Worm (Caenorhabditis elegans) whole organism, L3 larva: Measurements from ENCODE around the gene F55B12.10.
A peak's percentile ranks its signal among the peaks of the same experiment; 100 is the strongest.

ENCODE experiments used
- ZK546.5 ChIP-seq: sonication (generic microtip); optimal IDR thresholded peaks from 2 replicates; lab custom pipeline; 2017; ENCODE audit warnings: missing biosample characterization, missing genetic modification characterization
- aly-2 ChIP-seq: fragments of 150-350 bp; optimal IDR thresholded peaks from 2 replicates; lab custom pipeline; 2014; ENCODE audit warnings: missing biosample characterization, missing genetic modification characterization
- ama-1 ChIP-seq: fragments of 150-350 bp; optimal IDR thresholded peaks from 2 replicates; lab custom pipeline; 2018
- ceh-16 ChIP-seq: sonication (generic microtip); optimal IDR thresholded peaks from 2 replicates; lab custom pipeline; 2017; ENCODE audit warnings: missing biosample characterization, missing genetic modification characterization
- ceh-28 ChIP-seq: fragments of 150-350 bp; optimal IDR thresholded peaks from 2 replicates; lab custom pipeline; 2014; ENCODE audit warnings: missing biosample characterization, missing genetic modification reagents, missing genetic modification characterization
- daf-12 ChIP-seq: fragments of 150-350 bp; optimal IDR thresholded peaks from 2 replicates; lab custom pipeline; 2014; ENCODE audit warnings: missing biosample characterization, missing genetic modification reagents, missing genetic modification characterization
- egl-27 ChIP-seq: sonication (generic microtip); optimal IDR thresholded peaks from 4 replicates; lab custom pipeline; 2017; ENCODE audit warnings: missing biosample characterization, missing genetic modification reagents, missing genetic modification characterization
- elt-2 ChIP-seq: sonication (generic microtip); optimal IDR thresholded peaks from 2 replicates; lab custom pipeline; 2016; ENCODE audit warnings: missing genetic modification reagents, mild to moderate bottlenecking, missing genetic modification characterization, missing compliant biosample characterization
- elt-3 ChIP-seq, 3 experiments: fragments of 150-350 bp in 1 of 3; sonication (generic microtip) in 2 of 3; optimal IDR thresholded peaks; 2 replicates in 2 of 3; 4 replicates in 1 of 3; lab custom pipeline; 2014 to 2017; ENCODE audit warnings: missing biosample characterization in 3 of 3, missing genetic modification characterization in 3 of 3
- eor-1 ChIP-seq, 2 experiments: fragments of 150-350 bp; optimal IDR thresholded peaks; 2 replicates each; lab custom pipeline; 2014 to 2018; ENCODE audit warnings: missing biosample characterization in 2 of 2, missing genetic modification characterization in 2 of 2
- fkh-10 ChIP-seq: sonication (generic microtip); optimal IDR thresholded peaks from 2 replicates; lab custom pipeline; 2017; ENCODE audit warnings: missing biosample characterization, missing genetic modification reagents, missing genetic modification characterization
- fkh-2 ChIP-seq: fragments of 150-350 bp; optimal IDR thresholded peaks from 2 replicates; lab custom pipeline; 2014; ENCODE audit warnings: missing biosample characterization, missing genetic modification reagents, missing genetic modification characterization
- fos-1 ChIP-seq: fragments of 150-350 bp; optimal IDR thresholded peaks from 2 replicates; lab custom pipeline; 2014; ENCODE audit warnings: missing biosample characterization, missing genetic modification characterization
- jun-1 ChIP-seq: fragments of 150-350 bp; optimal IDR thresholded peaks from 2 replicates; lab custom pipeline; 2014; ENCODE audit warnings: missing biosample characterization, missing genetic modification reagents, missing genetic modification characterization
- lin-15B ChIP-seq: fragments of 150-350 bp; optimal IDR thresholded peaks from 2 replicates; lab custom pipeline; 2014; ENCODE audit warnings: missing biosample characterization, missing genetic modification characterization
- lsy-12 ChIP-seq: sonication (generic microtip); optimal IDR thresholded peaks from 2 replicates; lab custom pipeline; 2016; ENCODE audit warnings: mild to moderate bottlenecking, missing genetic modification characterization, missing compliant biosample characterization
- mdl-1 ChIP-seq: fragments of 150-350 bp; optimal IDR thresholded peaks from 2 replicates; lab custom pipeline; 2014; ENCODE audit warnings: missing biosample characterization, missing genetic modification characterization
- mml-1 ChIP-seq: fragments of 150-350 bp; sonication (generic microtip); optimal IDR thresholded peaks from 3 replicates; lab custom pipeline; 2014; ENCODE audit warnings: missing biosample characterization, missing genetic modification characterization
- nfya-1 ChIP-seq: sonication (generic microtip); optimal IDR thresholded peaks from 2 replicates; lab custom pipeline; 2017; ENCODE audit warnings: missing genetic modification characterization, mild to moderate bottlenecking, missing compliant biosample characterization, antibody characterized with exemption, moderate library complexity; ENCODE audit not compliant: insufficient read depth
- nhr-11 ChIP-seq: fragments of 150-350 bp; optimal IDR thresholded peaks from 2 replicates; lab custom pipeline; 2014; ENCODE audit warnings: missing biosample characterization, missing genetic modification characterization
- nhr-237 ChIP-seq: fragments of 150-350 bp; optimal IDR thresholded peaks from 2 replicates; lab custom pipeline; 2014; ENCODE audit warnings: missing biosample characterization, missing genetic modification characterization
- nhr-25 ChIP-seq: sonication (generic microtip); optimal IDR thresholded peaks from 2 replicates; lab custom pipeline; 2017; ENCODE audit warnings: missing biosample characterization, missing genetic modification characterization
- nhr-28 ChIP-seq: fragments of 150-350 bp; optimal IDR thresholded peaks from 2 replicates; lab custom pipeline; 2014; ENCODE audit warnings: missing biosample characterization, missing genetic modification characterization
- nhr-43 ChIP-seq: sonication (generic microtip); optimal IDR thresholded peaks from 2 replicates; lab custom pipeline; 2016; ENCODE audit warnings: mild to moderate bottlenecking, missing genetic modification characterization, missing compliant biosample characterization; ENCODE audit not compliant: poor library complexity, severe bottlenecking
- nhr-67 ChIP-seq: fragments of 150-350 bp; optimal IDR thresholded peaks from 2 replicates; lab custom pipeline; 2014; ENCODE audit warnings: missing biosample characterization, missing genetic modification characterization
- nhr-76 ChIP-seq: fragments of 150-350 bp; sonication (generic microtip); optimal IDR thresholded peaks from 5 replicates; lab custom pipeline; 2014; ENCODE audit warnings: missing biosample characterization, missing genetic modification characterization
- nhr-77 ChIP-seq: fragments of 150-350 bp; optimal IDR thresholded peaks from 2 replicates; lab custom pipeline; 2014; ENCODE audit warnings: missing biosample characterization, missing genetic modification characterization
- pha-4 ChIP-seq: fragments of 150-350 bp; optimal IDR thresholded peaks from 2 replicates; lab custom pipeline; 2014; ENCODE audit warnings: missing biosample characterization, missing genetic modification reagents, missing genetic modification characterization
- pqm-1 ChIP-seq: fragments of 150-350 bp; optimal IDR thresholded peaks from 2 replicates; lab custom pipeline; 2017; ENCODE audit warnings: missing biosample characterization, missing genetic modification characterization, inconsistent platforms
- sea-2 ChIP-seq: fragments of 150-350 bp; sonication (generic microtip); optimal IDR thresholded peaks from 4 replicates; lab custom pipeline; 2014; ENCODE audit warnings: missing biosample characterization, missing genetic modification reagents, missing genetic modification characterization
- skn-1 ChIP-seq: fragments of 150-350 bp; optimal IDR thresholded peaks from 2 replicates; lab custom pipeline; 2014; ENCODE audit warnings: missing biosample characterization, missing genetic modification characterization
- snpc-4 ChIP-seq: fragments of 150-350 bp; optimal IDR thresholded peaks from 2 replicates; lab custom pipeline; 2014; ENCODE audit warnings: missing biosample characterization, missing genetic modification characterization
- tbx-2 ChIP-seq: sonication (generic microtip); optimal IDR thresholded peaks from 2 replicates; lab custom pipeline; 2016; ENCODE audit warnings: mild to moderate bottlenecking, missing genetic modification characterization, missing compliant biosample characterization
- unc-39 ChIP-seq: sonication (generic microtip); optimal IDR thresholded peaks from 4 replicates; lab custom pipeline; 2017; ENCODE audit warnings: missing biosample characterization, missing genetic modification characterization
- zag-1 ChIP-seq: fragments of 150-350 bp; optimal IDR thresholded peaks from 2 replicates; lab custom pipeline; 2014; ENCODE audit warnings: missing biosample characterization, missing genetic modification characterization
- ztf-11 ChIP-seq: fragments of 150-350 bp; optimal IDR thresholded peaks from 2 replicates; lab custom pipeline; 2014; ENCODE audit warnings: missing biosample characterization, missing genetic modification characterization
- ztf-4 ChIP-seq: fragments of 150-350 bp; optimal IDR thresholded peaks from 2 replicates; lab custom pipeline; 2014; ENCODE audit warnings: missing biosample characterization, missing genetic modification characterization

Gene F55B12.10

ce11 chrV:13854306-13854705, 14.8 kb downstream of the F55B12.10 start, which contains the start of gene ttr-21:
ttr-21 (minus strand) TSS chrV:13854405.
- TF ChIP-seq nhr-11 (tag; lab: Kevin White, UChicago): no peak
- TF ChIP-seq egl-27 (tag; lab: Kevin White, UChicago): no peak
- no peak for TF ChIP-seq lsy-12
- no peak for TF ChIP-seq ZK546.5 (tag; lab: Kevin White, UChicago)
- no peak for TF ChIP-seq mdl-1
- peak; percentile 91 for TF ChIP-seq pha-4 (tag; lab: Kevin White, UChicago)
- TF ChIP-seq zag-1: no peak

ce11 chrV:13856376-13856775, 16.8 kb downstream of the F55B12.10 start, which contains the start of gene srx-134:
srx-134 (minus strand) TSS chrV:13856476.
- TF ChIP-seq nhr-237 (tag; lab: Kevin White, UChicago) (no peak), nhr-77 (tag; lab: Kevin White, UChicago) (no peak), nhr-43 (tag; lab: Kevin White, UChicago) (no peak), skn-1 (no peak), zag-1 (no peak), sea-2 (GFP tag; lab: Kevin White, UChicago) (no peak), jun-1 (no peak), daf-12 (tag; lab: Kevin White, UChicago) (no peak), eor-1 (tag; optimal IDR thresholded peaks at IDR 0.05; lab: Kevin White, UChicago) (no peak), ceh-16 (tag; lab: Kevin White, UChicago) (no peak), egl-27 (tag; lab: Kevin White, UChicago) (no peak)

ce11 chrV:13857132-13857531, 17.6 kb downstream of the F55B12.10 start, which contains the start of gene srx-136:
srx-136 (plus strand) TSS chrV:13857432.
- no peak for TF ChIP-seq nhr-28 (tag; lab: Kevin White, UChicago)
- TF ChIP-seq aly-2: no peak
- TF ChIP-seq, all 47 proteins: peak for 0

ce11 chrV:13858906-13859305, 19.4 kb downstream of the F55B12.10 start, which contains the start of gene srx-135:
srx-135 (plus strand) TSS chrV:13859206.
- TF ChIP-seq fos-1: no peak
- TF ChIP-seq aly-2: no peak
- TF ChIP-seq mml-1 (tag; lab: Kevin White, UChicago): no peak
- no peak for TF ChIP-seq jun-1
- no peak for TF ChIP-seq eor-1 (tag; optimal IDR thresholded peaks at IDR 0.05; lab: Kevin White, UChicago)
- no peak for TF ChIP-seq pqm-1 (tag; lab: Kevin White, UChicago)
- TF ChIP-seq nhr-76 (tag; lab: Kevin White, UChicago): no peak
- TF ChIP-seq skn-1: no peak
- TF ChIP-seq nhr-67 (tag; lab: Kevin White, UChicago): no peak
- TF ChIP-seq nhr-77 (tag; lab: Kevin White, UChicago): no peak
- TF ChIP-seq unc-39: no peak
- TF ChIP-seq ztf-4 (tag; lab: Kevin White, UChicago): no peak
- no peak for TF ChIP-seq elt-3 (tag; optimal IDR thresholded peaks at IDR 0.05; lab: Kevin White, UChicago)

ce11 chrV:13862505-13862904, 23.0 kb downstream of the F55B12.10 start, which contains the start of gene srx-137:
srx-137 (plus strand) TSS chrV:13862805.
- TF ChIP-seq skn-1 (no peak), nhr-237 (tag; lab: Kevin White, UChicago) (no peak), ceh-28 (tag; lab: Kevin White, UChicago) (no peak), ztf-11 (tag; lab: Kevin White, UChicago) (no peak)

- TF ChIP-seq aly-2 (no peak), tbx-2 (tag; lab: Kevin White, UChicago) (no peak), fkh-10 (GFP tag; lab: Kevin White, UChicago) (no peak), lin-15B (tag; lab: Kevin White, UChicago) (no peak), elt-2 (no peak), pha-4 (tag; lab: Kevin White, UChicago) (no peak), snpc-4 (tag; lab: Kevin White, UChicago) (no peak), ceh-28 (tag; lab: Kevin White, UChicago) (no peak), sea-2 (GFP tag; lab: Kevin White, UChicago) (no peak), daf-12 (tag; lab: Kevin White, UChicago) (no peak), nfya-1 (no peak), nhr-67 (tag; lab: Kevin White, UChicago) (no peak), jun-1 (no peak), nhr-25 (tag; lab: Kevin White, UChicago) (no peak), fkh-2 (tag; lab: Kevin White, UChicago) (no peak), egl-27 (tag; lab: Kevin White, UChicago) (no peak), fos-1 (no peak), nhr-76 (tag; lab: Kevin White, UChicago) (no peak), ama-1 (lab: Kevin White, UChicago) (no peak), elt-3 (tag; optimal IDR thresholded peaks at IDR 0.05; lab: Kevin White, UChicago) (no peak)
Measured at ce11 chrV:13863700-13864099, 24.2 kb downstream of the F55B12.10 start.
